Fruit fly (Drosophila melanogaster): ENCODE results near the gene CG14435.
A peak's percentile ranks its signal among the peaks of the same experiment; 100 is the strongest.

Gene CG14435

DNA sequence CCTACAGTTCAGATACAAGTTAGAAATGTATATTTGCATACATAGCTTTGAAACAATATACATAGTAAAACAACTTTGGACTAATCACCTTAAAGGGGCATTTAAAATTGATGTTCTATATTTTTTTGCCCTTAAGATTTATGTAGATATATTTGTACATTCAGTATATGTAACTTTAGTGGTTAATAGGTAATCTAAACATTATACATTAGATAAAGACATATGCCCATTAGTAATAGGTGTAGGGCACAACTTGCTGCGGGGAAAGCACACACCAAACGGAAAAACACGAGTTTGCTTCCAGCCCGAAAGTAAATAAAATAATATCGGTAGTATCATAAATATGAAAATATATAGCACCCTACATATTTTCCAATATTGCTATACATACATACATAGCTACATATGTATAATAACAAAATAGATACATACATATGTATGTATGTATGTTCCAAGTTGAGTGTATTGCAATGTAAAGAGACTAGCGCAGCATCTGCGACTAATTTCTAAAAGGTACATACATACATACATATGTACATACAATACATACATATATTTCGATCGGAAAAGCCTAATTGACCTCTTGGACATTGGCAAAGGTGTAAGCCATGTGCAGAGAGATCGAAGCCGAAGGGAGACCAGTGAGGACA, 19.7 kb upstream of the CG14435 start, which contains the start of gene CG43736 (continued):
- TF ChIP-seq prd (optimal IDR thresholded peaks at IDR 0.05) (no peak), prd (GFP tag; IDR thresholded peaks at IDR 0.05) (peak; percentile 88), sob (GFP tag; IDR thresholded peaks at IDR 0.05) (peak; percentile 86), CG12071 (GFP tag; optimal IDR thresholded peaks at IDR 0.05) (peak; percentile 95), Elba2 (GFP tag; optimal IDR thresholded peaks at IDR 0.05) (no peak), CG15011 (GFP tag; optimal IDR thresholded peaks at IDR 0.05) (peak; percentile 95), CG7786 (GFP tag; optimal IDR thresholded peaks at IDR 0.05) (peak; percentile 93), CG7357 (GFP tag; IDR thresholded peaks at IDR 0.05) (peak; percentile 78), CG10274 (GFP tag; optimal IDR thresholded peaks at IDR 0.05) (peak; percentile 99), CG12104 (GFP tag; optimal IDR thresholded peaks at IDR 0.05) (peak; percentile 97), Awh (GFP tag; IDR thresholded peaks at IDR 0.05) (peak; percentile 84; the same call in 1 of the 2 replicates), grau (tag; optimal IDR thresholded peaks at IDR 0.05) (peak; percentile 97), lab (GFP tag; optimal IDR thresholded peaks at IDR 0.05) (peak; percentile 98), mam (GFP tag; optimal IDR thresholded peaks at IDR 0.05) (peak; percentile 94), Hr78 (GFP tag; optimal IDR thresholded peaks at IDR 0.05) (peak in 1 of 2 experiments; percentile 98), ci (GFP tag; IDR thresholded peaks at IDR 0.05) (peak; percentile 82), CG30020 (tag; optimal IDR thresholded peaks at IDR 0.05) (peak; percentile 85), gcm2 (GFP tag; optimal IDR thresholded peaks at IDR 0.05) (peak; percentile 59), Fer1 (GFP tag; optimal IDR thresholded peaks at IDR 0.05) (peak; percentile 97), CG33213 (GFP tag; optimal IDR thresholded peaks at IDR 0.05) (peak; percentile 76), dimm (GFP tag; IDR thresholded peaks at IDR 0.05) (peak; percentile 70), Hr39 (optimal IDR thresholded peaks at IDR 0.05) (no peak), oc (tag; optimal IDR thresholded peaks at IDR 0.05) (peak; percentile 94), klu (GFP tag; IDR thresholded peaks at IDR 0.05) (peak; percentile 85), CG3281 (GFP tag; optimal IDR thresholded peaks at IDR 0.05) (peak; percentile 97), sisA (GFP tag; IDR thresholded peaks at IDR 0.05) (peak; percentile 90), CG5245 (GFP tag; optimal IDR thresholded peaks at IDR 0.05) (peak; percentile 85), CG8765 (GFP tag; IDR thresholded peaks at IDR 0.05) (peak; percentile 41; the same call in 1 of the 2 replicates), dysf (GFP tag; IDR thresholded peaks at IDR 0.05) (peak; percentile 94), CG18619 (GFP tag; optimal IDR thresholded peaks at IDR 0.05) (peak; percentile 93), lbe (GFP tag; optimal IDR thresholded peaks at IDR 0.05) (peak; percentile 78), CG6654 (GFP tag; optimal IDR thresholded peaks at IDR 0.05) (peak; percentile 86), disco-r (GFP tag; optimal IDR thresholded peaks at IDR 0.05) (peak; percentile 87), sc (optimal IDR thresholded peaks at IDR 0.05) (no peak), sc (GFP tag; optimal IDR thresholded peaks at IDR 0.05) (peak; percentile 88), CG4820 (GFP tag; optimal IDR thresholded peaks at IDR 0.05) (peak; percentile 94), Nf-YC (tag; optimal IDR thresholded peaks at IDR 0.05) (peak; percentile 90), Meics (GFP tag; optimal IDR thresholded peaks at IDR 0.05) (peak; percentile 96), eve (GFP tag; optimal IDR thresholded peaks at IDR 0.05) (peak in 1 of 2 experiments; percentile 98), E2f1 (GFP tag; IDR thresholded peaks at IDR 0.05) (peak; percentile 77), vvl (GFP tag; IDR thresholded peaks at IDR 0.05) (peak; percentile 87), seq (GFP tag; IDR thresholded peaks at IDR 0.05) (peak; percentile 90), sima (GFP tag; optimal IDR thresholded peaks at IDR 0.05) (peak; percentile 45), CG14860 (GFP tag; IDR thresholded peaks at IDR 0.05; ENCODE audit: partially characterized antibody) (no peak), jumu (GFP tag; optimal IDR thresholded peaks at IDR 0.05) (peak; percentile 92), CG16815 (GFP tag; optimal IDR thresholded peaks at IDR 0.05) (peak; percentile 91), B-H1 (GFP tag; IDR thresholded peaks at IDR 0.05) (peak; percentile 76), CG3407 (GFP tag; optimal IDR thresholded peaks at IDR 0.05) (peak; percentile 91), TFAM (GFP tag; optimal IDR thresholded peaks at IDR 0.05) (peak; percentile 62), CG9797 (GFP tag; optimal IDR thresholded peaks at IDR 0.05) (peak; percentile 35), Opbp (GFP tag; IDR thresholded peaks at IDR 0.05; ENCODE audit: partially characterized antibody) (no peak)

All from whole organism, embryonic.